Fruit fly (Drosophila melanogaster): Measurements from ENCODE around the gene CG17544.

The CG17544 gene

dm6 chr2L:19426330-19426781 is 28.1 kb upstream of the CG17544 start, which contains the start of gene Pax (continued):
- TF ChIP-seq Spps (tag; optimal IDR thresholded peaks at IDR 0.05): no peak
- peak; percentile 95 for TF ChIP-seq pzg (GFP tag; optimal IDR thresholded peaks at IDR 0.05)
- TF ChIP-seq CG32532 (GFP tag; IDR thresholded peaks at IDR 0.05): no peak
- TF ChIP-seq CoRest (tag; optimal IDR thresholded peaks at IDR 0.05): no peak
- no peak for TF ChIP-seq ap (GFP tag; IDR thresholded peaks at IDR 0.05)
- no peak for TF ChIP-seq CG8089 (GFP tag; optimal IDR thresholded peaks at IDR 0.05)
- no peak for TF ChIP-seq wdn (GFP tag; IDR thresholded peaks at IDR 0.05)
- peak; percentile 76 for TF ChIP-seq E2f2 (GFP tag; IDR thresholded peaks at IDR 0.05)
- no peak for TF ChIP-seq p53 (GFP tag; optimal IDR thresholded peaks at IDR 0.05)
- TF ChIP-seq CG18011 (GFP tag; optimal IDR thresholded peaks at IDR 0.05): no peak
- TF ChIP-seq CG9797 (GFP tag; optimal IDR thresholded peaks at IDR 0.05): peak; percentile 41
- no peak for TF ChIP-seq CG18764 (GFP tag; optimal IDR thresholded peaks at IDR 0.05)
- peak; percentile 62 for TF ChIP-seq gfzf (GFP tag; optimal IDR thresholded peaks at IDR 0.05)
- no peak for TF ChIP-seq CG17568 (GFP tag; optimal IDR thresholded peaks at IDR 0.05)
- TF ChIP-seq CG10274 (GFP tag; optimal IDR thresholded peaks at IDR 0.05): no peak
- TF ChIP-seq Hmx (GFP tag; optimal IDR thresholded peaks at IDR 0.05): no peak
- no peak for TF ChIP-seq bab2 (GFP tag; optimal IDR thresholded peaks at IDR 0.05)
- no peak for TF ChIP-seq CG2712 (tag; optimal IDR thresholded peaks at IDR 0.05)
- TF ChIP-seq dati (GFP tag; IDR thresholded peaks at IDR 0.05): no peak
- TF ChIP-seq Sin3A (optimal IDR thresholded peaks at IDR 0.05): peak; percentile 34
- TF ChIP-seq tna (GFP tag; IDR thresholded peaks at IDR 0.05; ENCODE audit: partially characterized antibody): peak; percentile 88
- no peak for TF ChIP-seq Hr39 (optimal IDR thresholded peaks at IDR 0.05)
- TF ChIP-seq NfI (GFP tag; optimal IDR thresholded peaks at IDR 0.05): no peak
- TF ChIP-seq Ets97D (GFP tag; optimal IDR thresholded peaks at IDR 0.05): peak; percentile 63
- no peak for TF ChIP-seq NK7.1 (GFP tag; optimal IDR thresholded peaks at IDR 0.05)
- no peak for TF ChIP-seq zfh2 (GFP tag; optimal IDR thresholded peaks at IDR 0.05)
- no peak for TF ChIP-seq CG1832 (GFP tag; optimal IDR thresholded peaks at IDR 0.05)
- no peak for TF ChIP-seq aop (GFP tag; IDR thresholded peaks at IDR 0.05)
- TF ChIP-seq CG11085 (GFP tag; IDR thresholded peaks at IDR 0.05): no peak
- no peak for TF ChIP-seq CG15011 (GFP tag; optimal IDR thresholded peaks at IDR 0.05)
- TF ChIP-seq Med (GFP tag): peak; percentile 61
- TF ChIP-seq schlank (tag; optimal IDR thresholded peaks at IDR 0.05): no peak
- TF ChIP-seq wor (GFP tag; IDR thresholded peaks at IDR 0.05): no peak
- TF ChIP-seq Mrtf (GFP tag; IDR thresholded peaks at IDR 0.05): no peak
- TF ChIP-seq ase (GFP tag; IDR thresholded peaks at IDR 0.05): no peak
- peak; percentile 11 for TF ChIP-seq nerfin-1 (tag; optimal IDR thresholded peaks at IDR 0.05)
- TF ChIP-seq CG3726 (GFP tag; IDR thresholded peaks at IDR 0.05): no peak
- no peak for TF ChIP-seq CG7556 (GFP tag; optimal IDR thresholded peaks at IDR 0.05)
- no peak for TF ChIP-seq sim (GFP tag; IDR thresholded peaks at IDR 0.05)
- TF ChIP-seq CG12219 (GFP tag; optimal IDR thresholded peaks at IDR 0.05): no peak
- peak; percentile 90 for TF ChIP-seq CG7963 (GFP tag; IDR thresholded peaks at IDR 0.05; ENCODE audit: partially characterized antibody)
- TF ChIP-seq Meics (GFP tag; optimal IDR thresholded peaks at IDR 0.05): no peak
- TF ChIP-seq CG3407 (GFP tag; optimal IDR thresholded peaks at IDR 0.05): no peak
- TF ChIP-seq Rfx (GFP tag; IDR thresholded peaks at IDR 0.05): peak; percentile 22; the same call in 1 of the 2 replicates
- peak; percentile 75 for TF ChIP-seq CG32772 (GFP tag; IDR thresholded peaks at IDR 0.05)
- no peak for TF ChIP-seq tio (GFP tag; optimal IDR thresholded peaks at IDR 0.05)
- no peak for TF ChIP-seq CG4404 (GFP tag; IDR thresholded peaks at IDR 0.05)
- TF ChIP-seq psq (GFP tag; optimal IDR thresholded peaks at IDR 0.05): no peak
- no peak for TF ChIP-seq CG2875 (GFP tag; optimal IDR thresholded peaks at IDR 0.05)
- TF ChIP-seq Abd-B (GFP tag; optimal IDR thresholded peaks at IDR 0.05): no peak
- TF ChIP-seq Lhr (GFP tag; optimal IDR thresholded peaks at IDR 0.05): peak; percentile 18
- TF ChIP-seq wek (GFP tag; optimal IDR thresholded peaks at IDR 0.05): no peak
- no peak for TF ChIP-seq CG7786 (GFP tag; optimal IDR thresholded peaks at IDR 0.05)
